Worm (Caenorhabditis elegans): ENCODE measurements around the gene R02D5.8.

R02D5.8 gene

DNA sequence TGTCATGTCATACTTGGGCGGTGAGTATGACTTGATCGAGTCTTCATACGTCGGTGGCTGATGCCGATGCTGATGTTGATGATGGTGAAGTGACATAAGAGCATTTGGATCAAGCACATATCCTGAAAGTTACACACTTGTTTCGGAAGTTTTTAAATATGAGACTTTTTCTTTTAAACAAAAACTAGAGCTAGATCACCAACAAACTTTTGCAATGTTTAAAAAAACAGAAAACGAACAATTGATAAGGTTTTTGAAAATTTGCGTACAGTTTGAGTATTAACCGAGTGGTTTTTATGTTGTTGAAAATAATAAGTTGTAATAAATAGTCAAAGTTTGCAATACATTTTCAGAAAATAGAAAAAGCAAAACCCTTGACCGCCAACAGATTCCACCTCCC is 34.6 kb downstream of the R02D5.8 start, which contains the start of gene R02D5.4:
TSS of gene R02D5.4 (minus strand) at position 101 of the 400 bp plus-strand sequence.
- no peak for TF ChIP-seq gmeb-2 (tag; optimal IDR thresholded peaks at IDR 0.05)
- no peak for TF ChIP-seq hlh-15 (tag; optimal IDR thresholded peaks at IDR 0.05)
- TF ChIP-seq T23F11.4 (GFP tag; optimal IDR thresholded peaks at IDR 0.05), result no peak
- no peak for TF ChIP-seq hlh-8 (tag; optimal IDR thresholded peaks at IDR 0.05)
- TF ChIP-seq sdc-2 (tag; optimal IDR thresholded peaks at IDR 0.05), result no peak
- TF ChIP-seq ztf-16 (tag; optimal IDR thresholded peaks at IDR 0.05), result no peak
- TF ChIP-seq Y22D7AL.16 (tag; optimal IDR thresholded peaks at IDR 0.05), result no peak
- TF ChIP-seq unc-86 (tag; optimal IDR thresholded peaks at IDR 0.05), result no peak
- TF ChIP-seq nhr-232 (tag; optimal IDR thresholded peaks at IDR 0.05), result no peak

DNA sequence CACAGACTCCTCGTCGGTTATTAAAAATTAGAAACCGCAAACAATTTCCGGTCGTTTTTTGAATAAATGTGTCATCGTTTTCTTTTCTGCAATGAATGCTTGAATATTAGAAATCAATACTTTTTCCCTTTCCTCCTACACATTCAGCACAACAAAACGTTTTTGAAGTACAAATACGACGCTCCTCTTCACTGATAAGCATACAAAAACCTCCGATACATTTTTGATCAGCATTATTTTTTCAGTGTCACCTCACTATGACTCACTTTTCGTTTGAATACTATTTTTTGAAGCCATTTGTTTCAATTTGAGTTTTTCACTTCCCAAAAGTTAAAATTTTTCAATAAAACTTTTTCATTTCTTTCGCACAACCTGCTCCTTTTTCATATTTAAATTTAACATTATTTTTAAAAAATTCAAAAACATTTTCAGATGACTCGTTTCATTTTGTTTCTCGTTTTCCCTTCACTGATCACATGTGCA is 36.4 kb downstream of the R02D5.8 start, which contains the start of gene R02D5.3:
TSS of gene R02D5.3 (plus strand) at position 433 of the 483 bp plus-strand sequence.
- TF ChIP-seq ceh-19 (GFP tag; optimal IDR thresholded peaks at IDR 0.05), result no peak
- TF ChIP-seq elt-4 (tag; optimal IDR thresholded peaks at IDR 0.05), result no peak
- TF ChIP-seq ets-4 (tag; optimal IDR thresholded peaks at IDR 0.05), result no peak
- no peak for TF ChIP-seq syd-9 (tag; optimal IDR thresholded peaks at IDR 0.05)
- TF ChIP-seq ceh-18 (tag; optimal IDR thresholded peaks at IDR 0.05), result no peak
- TF ChIP-seq ceh-22 (tag; optimal IDR thresholded peaks at IDR 0.05), result no peak
- no peak for TF ChIP-seq rnt-1 (tag; optimal IDR thresholded peaks at IDR 0.05)
- TF ChIP-seq hlh-13 (GFP tag; optimal IDR thresholded peaks at IDR 0.05), result no peak
- TF ChIP-seq lin-11 (tag; optimal IDR thresholded peaks at IDR 0.05), result no peak
- no peak for TF ChIP-seq sox-4 (tag; optimal IDR thresholded peaks at IDR 0.05)
- no peak for TF ChIP-seq C08G9.2 (tag; optimal IDR thresholded peaks at IDR 0.05)
- TF ChIP-seq T23F11.4 (GFP tag; optimal IDR thresholded peaks at IDR 0.05), result no peak
- TF ChIP-seq nhr-11 (tag; optimal IDR thresholded peaks at IDR 0.05), result no peak
- no peak for TF ChIP-seq unc-86 (tag; optimal IDR thresholded peaks at IDR 0.05)
- TF ChIP-seq ttx-3 (tag; optimal IDR thresholded peaks at IDR 0.05), result no peak
- TF ChIP-seq ceh-24 (tag; optimal IDR thresholded peaks at IDR 0.05), result no peak

DNA sequence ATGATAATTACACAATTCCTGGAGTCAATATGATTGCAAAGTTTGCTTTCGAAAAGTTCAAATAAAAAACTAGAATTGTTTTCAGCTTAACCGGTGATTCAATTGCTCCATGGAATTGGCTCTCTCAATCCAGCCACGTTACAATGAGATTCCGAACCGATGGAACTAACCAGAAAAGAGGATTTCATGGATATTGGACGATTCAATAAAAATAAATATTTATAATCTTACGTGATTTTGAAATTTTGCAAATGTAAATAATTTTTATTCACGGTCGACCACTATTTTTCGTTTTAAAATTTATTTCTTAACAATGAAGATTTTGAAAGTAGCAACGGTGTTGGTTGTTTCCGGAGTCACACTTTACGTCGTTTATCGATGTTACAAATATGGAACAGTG is 37.2 kb downstream of the R02D5.8 start, which contains the start of gene R02D5.10:
TSS of gene R02D5.10 (plus strand) at position 301 of the 400 bp plus-strand sequence.
- TF ChIP-seq T23F11.4 (GFP tag; optimal IDR thresholded peaks at IDR 0.05) (no peak), ceh-34 (tag; optimal IDR thresholded peaks at IDR 0.05) (no peak), pqm-1 (tag; optimal IDR thresholded peaks at IDR 0.05) (no peak), zip-5 (tag; optimal IDR thresholded peaks at IDR 0.05) (no peak), ref-2 (tag; optimal IDR thresholded peaks at IDR 0.05) (no peak), unc-3 (GFP tag; conservative IDR thresholded peaks at IDR 0.05) (no peak), unc-3 (tag; optimal IDR thresholded peaks at IDR 0.05) (no peak), mec-3 (tag; optimal IDR thresholded peaks at IDR 0.05; ENCODE audit: borderline replicate concordance) (no peak), fax-1 (tag; optimal IDR thresholded peaks at IDR 0.05) (no peak), pha-4 (tag; optimal IDR thresholded peaks at IDR 0.05) (no peak), hlh-6 (tag; optimal IDR thresholded peaks at IDR 0.05) (no peak), ceh-22 (tag; optimal IDR thresholded peaks at IDR 0.05) (no peak), rnt-1 (tag; optimal IDR thresholded peaks at IDR 0.05) (no peak), Y22D7AL.16 (tag; optimal IDR thresholded peaks at IDR 0.05) (no peak), sox-4 (tag; optimal IDR thresholded peaks at IDR 0.05) (no peak), ceh-18 (tag; optimal IDR thresholded peaks at IDR 0.05) (no peak), fkh-6 (tag; optimal IDR thresholded peaks at IDR 0.05) (no peak), pag-3 (tag; optimal IDR thresholded peaks at IDR 0.05; ENCODE audit: borderline replicate concordance) (no peak), lin-11 (tag; optimal IDR thresholded peaks at IDR 0.05) (no peak), F13H6.1 (tag; optimal IDR thresholded peaks at IDR 0.05) (no peak), dve-1 (tag; optimal IDR thresholded peaks at IDR 0.05) (no peak)

DNA sequence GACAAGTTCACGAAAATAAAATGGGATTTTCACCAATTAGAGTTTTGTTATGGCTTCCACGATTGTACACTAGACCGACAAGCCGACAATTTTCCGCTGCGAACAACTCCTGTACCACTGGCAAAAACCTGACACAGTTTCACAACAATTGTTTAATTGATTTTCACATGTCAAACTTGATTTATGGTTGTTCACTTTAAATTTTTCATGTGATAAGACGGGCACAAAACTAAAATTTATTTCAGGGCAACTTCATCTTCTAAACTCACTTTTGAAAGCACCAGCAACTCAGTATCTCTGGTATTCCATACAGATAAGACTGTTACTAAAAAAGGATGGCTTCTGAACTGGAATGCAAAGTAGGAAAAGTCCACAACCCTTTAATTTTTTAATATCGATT is 37.8 kb downstream of the R02D5.8 start, which contains the start of gene R02D5.7:
TSS of gene R02D5.7 (minus strand) at position 101 of the 400 bp plus-strand sequence.
- TF ChIP-seq hlh-15 (tag; optimal IDR thresholded peaks at IDR 0.05) (no peak), pros-1 (tag; optimal IDR thresholded peaks at IDR 0.05) (no peak), syd-9 (tag; optimal IDR thresholded peaks at IDR 0.05) (no peak), F13H6.1 (tag; optimal IDR thresholded peaks at IDR 0.05) (no peak), unc-86 (tag; optimal IDR thresholded peaks at IDR 0.05) (no peak), C08G9.2 (tag; optimal IDR thresholded peaks at IDR 0.05) (no peak), ceh-6 (GFP tag; optimal IDR thresholded peaks at IDR 0.05) (no peak), ceh-2 (tag; optimal IDR thresholded peaks at IDR 0.05) (no peak), ceh-45 (GFP tag; IDR thresholded peaks at IDR 0.05) (no peak), unc-3 (GFP tag; conservative IDR thresholded peaks at IDR 0.05) (no peak), unc-3 (tag; optimal IDR thresholded peaks at IDR 0.05) (no peak), hlh-13 (GFP tag; optimal IDR thresholded peaks at IDR 0.05) (no peak), ceh-9 (tag; optimal IDR thresholded peaks at IDR 0.05) (no peak), sox-2 (GFP tag; IDR thresholded peaks at IDR 0.05) (no peak), zip-5 (tag; optimal IDR thresholded peaks at IDR 0.05) (no peak), tbx-7 (tag; optimal IDR thresholded peaks at IDR 0.05) (no peak), ceh-48 (tag; optimal IDR thresholded peaks at IDR 0.05) (no peak), pat-9 (tag; optimal IDR thresholded peaks at IDR 0.05) (no peak), eyg-1 (tag; optimal IDR thresholded peaks at IDR 0.05) (no peak)
